Fruit fly (Drosophila melanogaster) S2 (cell line): ENCODE measurements around the gene dhd.

Experiments
- CG8478 ChIP-seq: fragments of >200 bp; optimal IDR thresholded peaks from 2 replicates; lab custom pipeline; 2018
- CTCF ChIP-seq, 2 experiments: fragments of >200 bp; optimal IDR thresholded peaks; 2 replicates each; lab custom pipeline; 2018

DNA sequence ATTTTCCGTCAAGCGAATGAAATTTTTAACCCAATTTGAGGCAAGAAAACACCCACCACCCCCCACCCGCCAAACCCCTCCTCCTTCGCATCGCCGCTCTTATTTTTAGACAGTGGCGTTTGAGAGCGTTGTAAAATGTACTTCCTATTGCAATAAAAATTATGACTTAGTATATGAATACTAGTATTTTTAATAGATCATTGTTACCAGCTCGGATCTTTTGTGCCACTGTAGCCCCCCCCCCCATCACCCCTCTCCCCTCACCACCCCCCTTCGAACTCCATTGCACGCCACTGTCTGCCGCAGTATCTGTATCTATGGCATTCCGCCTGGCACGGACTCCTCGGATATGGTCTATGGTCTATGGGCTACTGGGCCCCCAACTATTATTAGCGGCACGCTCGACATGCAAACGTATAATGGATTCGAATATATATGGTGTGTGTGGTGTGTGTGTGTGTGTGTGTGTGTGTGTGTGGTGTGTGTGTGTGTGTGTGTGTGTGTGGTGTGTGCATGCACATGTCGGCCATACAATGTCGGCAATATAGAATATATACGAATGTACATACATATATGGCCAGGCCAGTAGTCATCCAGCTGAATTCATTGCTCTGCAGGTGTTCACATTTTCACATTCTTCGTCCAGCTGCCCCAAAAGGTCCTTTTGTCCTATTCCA lies 38.1 kb downstream of the dhd start:
- no peak for TF ChIP-seq CG8478 (lab: Kevin White, UChicago)
- no peak for TF ChIP-seq CTCF (optimal IDR thresholded peaks at IDR 0.05; lab: Kevin White, UChicago)
